Fruit fly (Drosophila melanogaster) whole organism, embryonic: Measurements from ENCODE around the gene Rad60.

Experiments
- Abd-B ChIP-seq: fragments of 200-800 bp; sonication (Bioruptor generic); optimal IDR thresholded peaks from 2 replicates; lab custom pipeline; 2018; ENCODE audit warnings: missing biosample characterization, mild to moderate bottlenecking, missing genetic modification characterization, moderate library complexity
- Bgb ChIP-seq: fragments of 200-800 bp; sonication (Bioruptor generic); IDR thresholded peaks from 2 replicates; pipeline ENCODE4 v1.3.6; 2022; ENCODE audit warnings: missing biosample characterization, missing genetic modification characterization; ENCODE audit not compliant: partially characterized antibody
- CG10209 ChIP-seq: fragments of 200-800 bp; sonication (Bioruptor generic); optimal IDR thresholded peaks from 3 replicates; lab custom pipeline; 2017; ENCODE audit warnings: missing biosample characterization, mild to moderate bottlenecking, missing genetic modification characterization, missing genetic modification reagents
- CG10431 ChIP-seq: fragments of 200-800 bp; sonication (Bioruptor generic); optimal IDR thresholded peaks from 3 replicates; lab custom pipeline; 2018; ENCODE audit warnings: missing biosample characterization, mild to moderate bottlenecking, missing genetic modification characterization
- CG10565 ChIP-seq: fragments of 200-800 bp; sonication (Bioruptor generic); optimal IDR thresholded peaks from 3 replicates; lab custom pipeline; 2016; ENCODE audit warnings: missing biosample characterization, mild to moderate bottlenecking, missing genetic modification characterization
- CG10979 ChIP-seq: fragments of 200-800 bp; sonication (Bioruptor generic); optimal IDR thresholded peaks from 2 replicates; lab custom pipeline; 2018; ENCODE audit warnings: missing biosample characterization, mild to moderate bottlenecking, missing genetic modification characterization, moderate library complexity
- CG12744 ChIP-seq: fragments of 200-800 bp; sonication (Bioruptor generic); optimal IDR thresholded peaks from 2 replicates; lab custom pipeline; 2016; ENCODE audit warnings: missing biosample characterization, missing genetic modification characterization
- CG13624 ChIP-seq: fragments of 200-800 bp; sonication (Bioruptor generic); optimal IDR thresholded peaks from 2 replicates; lab custom pipeline; 2016; ENCODE audit warnings: missing biosample characterization, missing genetic modification characterization
- CG15479 ChIP-seq: fragments of 200-800 bp; sonication (Bioruptor generic); optimal IDR thresholded peaks from 3 replicates; lab custom pipeline; 2019; ENCODE audit warnings: missing biosample characterization, mild to moderate bottlenecking, missing genetic modification characterization, moderate library complexity
- CG1603 ChIP-seq: fragments of 200-800 bp; sonication (Bioruptor generic); optimal IDR thresholded peaks from 2 replicates; lab custom pipeline; 2019; ENCODE audit warnings: missing biosample characterization, mild to moderate bottlenecking, missing genetic modification characterization, moderate library complexity
- CG16863 ChIP-seq: fragments of 200-800 bp; sonication (Bioruptor generic); optimal IDR thresholded peaks from 3 replicates; lab custom pipeline; 2016; ENCODE audit warnings: missing biosample characterization, missing genetic modification characterization
- CG2712 ChIP-seq: fragments of 200-800 bp; optimal IDR thresholded peaks from 3 replicates; lab custom pipeline; 2019; ENCODE audit warnings: missing biosample characterization, mild to moderate bottlenecking, missing genetic modification characterization, moderate library complexity
- CG7745 ChIP-seq: fragments of 200-800 bp; sonication (Bioruptor generic); optimal IDR thresholded peaks from 2 replicates; lab custom pipeline; 2018; ENCODE audit warnings: missing biosample characterization, mild to moderate bottlenecking, missing genetic modification characterization, moderate library complexity
- CG8359 ChIP-seq: fragments of 200-800 bp; sonication (Bioruptor generic); optimal IDR thresholded peaks from 2 replicates; lab custom pipeline; 2017; ENCODE audit warnings: missing biosample characterization, mild to moderate bottlenecking, missing genetic modification characterization, borderline replicate concordance
- CG8924 ChIP-seq: fragments of 200-800 bp; optimal IDR thresholded peaks from 3 replicates; lab custom pipeline; 2019; ENCODE audit warnings: missing biosample characterization, mild to moderate bottlenecking, missing genetic modification characterization, moderate library complexity
- CTCF ChIP-seq: fragments of 200-800 bp; sonication (Bioruptor generic); optimal IDR thresholded peaks from 2 replicates; lab custom pipeline; 2017; ENCODE audit warnings: missing biosample characterization, mild to moderate bottlenecking, missing genetic modification characterization, moderate library complexity
- D19B ChIP-seq: fragments of 200-800 bp; sonication (Bioruptor generic); optimal IDR thresholded peaks from 2 replicates; lab custom pipeline; 2017; ENCODE audit warnings: missing biosample characterization, mild to moderate bottlenecking, missing genetic modification characterization
- Dfd ChIP-seq, 2 experiments: fragments of >200 bp; optimal IDR thresholded peaks; 2 replicates each; lab custom pipeline; 2017; ENCODE audit warnings: missing biosample characterization in 2 of 2, missing genetic modification characterization in 2 of 2
- E2f1 ChIP-seq: fragments of 200-800 bp; sonication (Bioruptor generic); IDR thresholded peaks from 2 replicates; pipeline ENCODE4 v1.3.6; 2022; ENCODE audit warnings: missing biosample characterization, missing genetic modification characterization
- Gug ChIP-seq: fragments of 200-800 bp; sonication (Bioruptor generic); IDR thresholded peaks from 4 replicates; pipeline ENCODE4 v1.3.6; 2022; ENCODE audit warnings: missing biosample characterization, missing genetic modification characterization
- H2.0 ChIP-seq: fragments of 200-800 bp; sonication (Bioruptor generic); IDR thresholded peaks from 2 replicates; pipeline ENCODE4 v1.3.6; 2022; ENCODE audit warnings: missing biosample characterization, missing genetic modification characterization
- HLH4C ChIP-seq: fragments of 200-800 bp; sonication (Bioruptor generic); IDR thresholded peaks from 3 replicates; pipeline ENCODE4 v1.3.6; 2022; ENCODE audit warnings: missing biosample characterization, missing genetic modification characterization; ENCODE audit not compliant: partially characterized antibody
- HLH54F ChIP-seq: fragments of 200-800 bp; sonication (Bioruptor generic); optimal IDR thresholded peaks from 3 replicates; lab custom pipeline; 2016; ENCODE audit warnings: missing biosample characterization, missing genetic modification characterization
- Hr3 ChIP-seq: fragments of 200-800 bp; sonication (Bioruptor generic); optimal IDR thresholded peaks from 3 replicates; lab custom pipeline; 2016; ENCODE audit warnings: missing biosample characterization, missing genetic modification characterization
- Hr39 ChIP-seq: fragments of >200 bp; optimal IDR thresholded peaks from 2 replicates; lab custom pipeline; 2017
- Hr51 ChIP-seq, 2 experiments: fragments of 200-800 bp; sonication (Bioruptor generic); optimal IDR thresholded peaks; 2 replicates in 1 of 2; 3 replicates in 1 of 2; lab custom pipeline; 2016 to 2018; ENCODE audit warnings: missing biosample characterization in 2 of 2, missing genetic modification characterization in 2 of 2, mild to moderate bottlenecking in 1 of 2, moderate library complexity in 1 of 2
- Mad ChIP-seq: fragments of 200-800 bp; sonication (Bioruptor generic); optimal IDR thresholded peaks from 2 replicates; lab custom pipeline; 2016; ENCODE audit warnings: missing biosample characterization, missing genetic modification characterization
- Med ChIP-seq: fragments of 200-800 bp; sonication (Bioruptor generic); peaks from one replicate; lab custom pipeline; 2016; ENCODE audit warnings: missing biosample characterization, missing genetic modification characterization, mild to moderate bottlenecking, inconsistent platforms, moderate library complexity
- Meics ChIP-seq: fragments of 200-800 bp; sonication (Bioruptor generic); optimal IDR thresholded peaks from 2 replicates; lab custom pipeline; 2017; ENCODE audit warnings: missing biosample characterization, mild to moderate bottlenecking, missing genetic modification characterization
- NC2β ChIP-seq: fragments of 200-800 bp; sonication (Bioruptor generic); optimal IDR thresholded peaks from 2 replicates; lab custom pipeline; 2016; ENCODE audit warnings: missing biosample characterization, missing genetic modification characterization
- Oaz ChIP-seq: fragments of 200-800 bp; sonication (Bioruptor generic); IDR thresholded peaks from 2 replicates; pipeline ENCODE4 v1.3.6; 2022; ENCODE audit warnings: missing biosample characterization, missing genetic modification characterization
- Poxn ChIP-seq: fragments of 200-800 bp; sonication (Bioruptor generic); IDR thresholded peaks from 2 replicates; pipeline ENCODE4 v1.3.6; 2022; ENCODE audit warnings: missing biosample characterization, missing genetic modification characterization
- Scr ChIP-seq: fragments of 200-800 bp; sonication (Bioruptor generic); IDR thresholded peaks from 2 replicates; pipeline ENCODE4 v1.3.6; 2022; ENCODE audit warnings: missing biosample characterization, missing genetic modification characterization; ENCODE audit not compliant: partially characterized antibody
- Tbp ChIP-seq: fragments of >200 bp; optimal IDR thresholded peaks from 2 replicates; lab custom pipeline; 2018; ENCODE audit warnings: missing biosample characterization, missing genetic modification characterization
- Xbp1 ChIP-seq: fragments of 200-800 bp; sonication (Bioruptor generic); optimal IDR thresholded peaks from 3 replicates; lab custom pipeline; 2016; ENCODE audit warnings: missing biosample characterization, mild to moderate bottlenecking, missing genetic modification characterization
- ara ChIP-seq: fragments of 200-800 bp; sonication (Bioruptor generic); IDR thresholded peaks from 2 replicates; pipeline ENCODE4 v1.3.6; 2022; ENCODE audit warnings: missing biosample characterization, missing genetic modification characterization
- bowl ChIP-seq: fragments of 200-800 bp; sonication (Bioruptor generic); IDR thresholded peaks from 2 replicates; pipeline ENCODE4 v1.3.6; 2022; ENCODE audit warnings: missing biosample characterization, missing genetic modification characterization
- dati ChIP-seq: fragments of 200-800 bp; sonication (Bioruptor generic); IDR thresholded peaks from 2 replicates; pipeline ENCODE4 v1.3.6; 2022; ENCODE audit warnings: missing biosample characterization, missing genetic modification characterization
- dm ChIP-seq: fragments of 200-800 bp; sonication (Bioruptor generic); optimal IDR thresholded peaks from 3 replicates; lab custom pipeline; 2016; ENCODE audit warnings: missing biosample characterization, missing genetic modification characterization
- dpn ChIP-seq, 2 experiments: fragments of 200-800 bp; sonication (Bioruptor generic); optimal IDR thresholded peaks; 3 replicates each; lab custom pipeline; 2016; ENCODE audit warnings: missing biosample characterization in 2 of 2, missing genetic modification characterization in 2 of 2
- fd64A ChIP-seq: fragments of 200-800 bp; sonication (Bioruptor generic); optimal IDR thresholded peaks from 3 replicates; lab custom pipeline; 2018; ENCODE audit warnings: missing biosample characterization, mild to moderate bottlenecking, missing genetic modification characterization
- fu2 ChIP-seq: fragments of 200-800 bp; sonication (Bioruptor generic); optimal IDR thresholded peaks from 2 replicates; lab custom pipeline; 2016; ENCODE audit warnings: missing biosample characterization, missing genetic modification characterization
- lov ChIP-seq, 2 experiments: fragments of 200-800 bp in 1 of 2; fragments of >200 bp in 1 of 2; sonication (Bioruptor generic) in 1 of 2; IDR thresholded peaks in 1 of 2; optimal IDR thresholded peaks in 1 of 2; 2 replicates in 1 of 2; 3 replicates in 1 of 2; pipeline versions ENCODE4 v1.3.6 to Lab custom; 2017 to 2022; ENCODE audit warnings: missing biosample characterization in 1 of 2, missing genetic modification characterization in 1 of 2
- mirr ChIP-seq: fragments of 200-800 bp; sonication (Bioruptor generic); optimal IDR thresholded peaks from 3 replicates; lab custom pipeline; 2018; ENCODE audit warnings: missing biosample characterization, mild to moderate bottlenecking, missing genetic modification characterization
- p53 ChIP-seq: fragments of 200-800 bp; sonication (Bioruptor generic); optimal IDR thresholded peaks from 2 replicates; lab custom pipeline; 2016; ENCODE audit warnings: missing biosample characterization, missing genetic modification characterization
- pho ChIP-seq: fragments of 200-800 bp; sonication (Bioruptor generic); optimal IDR thresholded peaks from 2 replicates; lab custom pipeline; 2016; ENCODE audit warnings: missing biosample characterization, missing genetic modification characterization
- pros ChIP-seq: fragments of 200-800 bp; sonication (Bioruptor generic); optimal IDR thresholded peaks from 3 replicates; lab custom pipeline; 2019; ENCODE audit warnings: missing biosample characterization, mild to moderate bottlenecking, missing genetic modification characterization, moderate library complexity
- sc ChIP-seq, 3 experiments: fragments of >200 bp in 2 of 3; fragments of 200-800 bp in 1 of 3; sonication (Bioruptor generic) in 1 of 3; optimal IDR thresholded peaks; 2 replicates in 2 of 3; 3 replicates in 1 of 3; lab custom pipeline; 2017; ENCODE audit warnings: mild to moderate bottlenecking in 1 of 3, missing biosample characterization in 1 of 3, missing genetic modification characterization in 1 of 3, missing genetic modification reagents in 1 of 3
- shn ChIP-seq: fragments of 200-800 bp; sonication (Bioruptor generic); optimal IDR thresholded peaks from 3 replicates; lab custom pipeline; 2016; ENCODE audit warnings: missing biosample characterization, missing genetic modification characterization
- sug ChIP-seq: fragments of 200-800 bp; optimal IDR thresholded peaks from 2 replicates; lab custom pipeline; 2019; ENCODE audit warnings: missing biosample characterization, mild to moderate bottlenecking, missing genetic modification characterization, moderate library complexity

The Rad60 gene

DNA sequence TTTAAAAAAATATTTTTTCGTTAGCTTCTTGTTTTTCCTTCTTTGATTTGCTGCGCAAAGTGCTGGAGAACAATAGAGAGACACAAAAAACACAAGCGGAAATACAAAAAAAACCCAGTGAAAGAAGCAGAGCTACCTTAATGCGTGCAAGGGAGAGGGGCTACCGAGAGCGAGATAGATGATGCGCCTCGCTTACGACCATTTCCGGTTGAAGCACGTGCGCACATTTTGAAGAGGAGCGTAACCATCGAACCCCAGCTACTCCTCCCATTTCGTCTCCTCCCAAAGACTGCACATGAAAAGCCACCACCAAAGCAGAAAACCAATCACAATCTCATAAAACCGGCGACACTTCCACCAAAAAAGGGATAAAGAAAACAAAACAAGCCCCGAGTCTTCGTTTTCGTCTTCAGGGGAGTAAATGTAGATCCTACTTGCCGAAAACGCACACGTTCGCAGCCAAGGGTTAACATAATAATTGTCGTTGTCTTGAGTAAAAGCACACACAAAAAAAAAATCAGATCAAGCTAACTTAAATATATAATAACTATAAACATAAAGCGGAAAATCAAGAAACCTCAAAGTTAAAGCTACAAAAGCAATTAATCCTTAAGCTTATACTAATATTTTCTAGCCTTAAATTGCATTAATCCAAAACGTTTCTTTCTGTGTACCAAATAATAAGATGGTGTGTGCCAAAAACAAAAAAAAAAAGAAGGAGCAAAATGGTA lies 46.0 kb upstream of the Rad60 start (continued):
- TF ChIP-seq Gug (GFP tag; lab: Robert Waterston, UW) (no peak), Poxn (no peak), CG10565 (GFP tag; lab: Kevin White, UChicago) (no peak), NC2β (GFP tag; lab: Kevin White, UChicago) (no peak), dati (no peak), lov (optimal IDR thresholded peaks at IDR 0.05; lab: Kevin White, UChicago) (no peak), lov (GFP tag; IDR thresholded peaks at IDR 0.05; lab: Robert Waterston, UW) (no peak), Hr51 (GFP tag; optimal IDR thresholded peaks at IDR 0.05; lab: Kevin White, UChicago) (no peak), H2.0 (GFP tag; lab: Robert Waterston, UW) (no peak), fu2 (GFP tag; lab: Kevin White, UChicago) (no peak), pros (GFP tag; lab: Kevin White, UChicago) (peak; percentile 21), Abd-B (GFP tag; lab: Kevin White, UChicago) (peak; percentile 35), Dfd (GFP tag; optimal IDR thresholded peaks at IDR 0.05; lab: Kevin White, UChicago) (no peak), Med (peak; percentile 61), dpn (GFP tag; optimal IDR thresholded peaks at IDR 0.05; lab: Kevin White, UChicago) (peak in 1 of 2 experiments; percentile 16), CG8359 (GFP tag; lab: Kevin White, UChicago) (no peak), Meics (peak; percentile 24), mirr (no peak), sc (optimal IDR thresholded peaks at IDR 0.05; lab: Kevin White, UChicago) (no peak), sc (GFP tag; optimal IDR thresholded peaks at IDR 0.05; lab: Kevin White, UChicago) (no peak), CTCF (no peak), Hr3 (no peak), sug (tag; lab: Kevin White, UChicago) (no peak), Tbp (GFP tag; lab: Kevin White, UChicago) (no peak), E2f1 (GFP tag; lab: Robert Waterston, UW) (no peak), CG2712 (tag; lab: Kevin White, UChicago) (peak; percentile 69), Xbp1 (GFP tag; lab: Kevin White, UChicago) (peak; percentile 38), p53 (GFP tag; lab: Kevin White, UChicago) (no peak), D19B (GFP tag; lab: Kevin White, UChicago) (no peak), CG10431 (peak; percentile 18), CG16863 (GFP tag; lab: Kevin White, UChicago) (no peak), CG7745 (tag; lab: Kevin White, UChicago) (no peak), CG13624 (GFP tag; lab: Kevin White, UChicago) (no peak), pho (GFP tag; lab: Kevin White, UChicago) (no peak), bowl (GFP tag; lab: Robert Waterston, UW) (no peak), Hr39 (lab: Kevin White, UChicago) (no peak), Oaz (GFP tag; lab: Robert Waterston, UW) (no peak), CG15479 (GFP tag; lab: Kevin White, UChicago) (no peak), ara (no peak), dm (peak; percentile 0), Mad (no peak), CG10979 (tag; lab: Kevin White, UChicago) (peak; percentile 69), Bgb (GFP tag; lab: Robert Waterston, UW) (no peak), CG8924 (peak; percentile 23), HLH4C (GFP tag; lab: Robert Waterston, UW) (no peak), Scr (GFP tag; lab: Robert Waterston, UW) (no peak), HLH54F (GFP tag; lab: Kevin White, UChicago) (no peak), CG10209 (GFP tag; lab: Kevin White, UChicago) (peak; percentile 13), shn (GFP tag; lab: Kevin White, UChicago) (no peak), fd64A (GFP tag; lab: Kevin White, UChicago) (no peak), CG12744 (GFP tag; lab: Kevin White, UChicago) (no peak), CG1603 (tag; lab: Kevin White, UChicago) (no peak)
